Fruit fly (Drosophila melanogaster): ENCODE results near the gene CG10864.

The CG10864 gene

DNA sequence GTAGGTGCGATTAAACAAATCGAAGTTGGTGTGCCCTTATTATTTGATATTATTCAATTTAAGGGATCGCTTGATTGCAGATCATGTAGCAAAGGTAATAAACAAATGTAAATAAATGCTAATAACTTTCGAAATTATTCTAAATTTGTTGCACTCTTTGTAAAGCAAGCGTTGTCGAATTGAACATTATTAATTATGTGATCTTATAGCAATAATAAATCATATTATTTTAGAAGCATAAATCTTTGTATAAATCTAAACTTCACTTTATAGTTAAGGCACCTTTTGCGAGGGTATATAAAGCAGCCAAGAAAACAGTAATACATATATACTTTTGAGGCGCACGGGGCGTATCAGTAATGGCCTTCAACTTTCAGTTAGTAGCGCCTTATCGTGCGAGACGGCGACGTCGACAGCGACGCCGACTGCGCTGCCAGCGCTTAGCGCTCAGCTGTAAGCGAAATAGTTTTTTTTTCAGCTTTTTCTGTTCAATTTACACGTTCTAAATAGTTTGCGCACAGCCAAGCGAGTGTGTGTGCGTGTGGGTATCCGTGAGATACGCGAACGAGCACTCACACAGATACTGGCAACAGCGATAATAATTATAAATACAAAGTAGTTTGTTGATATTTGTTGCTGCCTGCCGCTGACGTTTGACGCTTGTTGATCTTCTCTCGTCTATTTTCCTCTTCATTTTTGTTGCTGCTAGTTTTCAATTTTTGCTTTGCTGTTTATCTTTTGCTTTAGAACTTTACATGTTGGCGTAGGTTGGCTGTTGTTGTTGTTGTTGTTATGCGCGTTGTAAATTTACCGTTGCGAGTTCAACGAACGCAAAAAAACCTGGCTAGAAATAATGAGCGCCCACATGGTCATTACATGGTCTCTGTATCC is 27.6 kb upstream of the CG10864 start (continued):
- no peak for TF ChIP-seq H15 (GFP tag; IDR thresholded peaks at IDR 0.05)
- TF ChIP-seq CG2875 (GFP tag; optimal IDR thresholded peaks at IDR 0.05), result peak; percentile 68
- peak; percentile 68 for TF ChIP-seq Fer3 (tag; optimal IDR thresholded peaks at IDR 0.05)
- TF ChIP-seq CG34376 (GFP tag; optimal IDR thresholded peaks at IDR 0.05), result peak; percentile 77
- no peak for TF ChIP-seq hkb (optimal IDR thresholded peaks at IDR 0.05)
- peak; percentile 60 for TF ChIP-seq hkb (GFP tag; IDR thresholded peaks at IDR 0.05)
- peak; percentile 39 for TF ChIP-seq CG32532 (GFP tag; IDR thresholded peaks at IDR 0.05)
- TF ChIP-seq esg (GFP tag; conservative IDR thresholded peaks at IDR 0.05), result peak; percentile 22; the same call in 1 of the 2 replicates
- TF ChIP-seq lab (GFP tag; optimal IDR thresholded peaks at IDR 0.05), result peak; percentile 74
- TF ChIP-seq E2f2 (GFP tag; IDR thresholded peaks at IDR 0.05), result peak; percentile 19; the same call in 1 of the 2 replicates
- 0 out of 2 replicates have a peak, but pooled peaks have one; percentile 35 for TF ChIP-seq CG31441 (GFP tag; IDR thresholded peaks at IDR 0.05)
- peak; percentile 44 for TF ChIP-seq Xbp1 (GFP tag; optimal IDR thresholded peaks at IDR 0.05)
- peak; percentile 39 for TF ChIP-seq NfI (GFP tag; optimal IDR thresholded peaks at IDR 0.05)
- peak; percentile 43 for TF ChIP-seq CG3838 (GFP tag; optimal IDR thresholded peaks at IDR 0.05)
- TF ChIP-seq dan (GFP tag; IDR thresholded peaks at IDR 0.05), result no peak
- peak; percentile 5 for TF ChIP-seq emc (GFP tag; optimal IDR thresholded peaks at IDR 0.05)
- no peak for TF ChIP-seq CG17912 (GFP tag; optimal IDR thresholded peaks at IDR 0.05)
- TF ChIP-seq nerfin-1 (tag; optimal IDR thresholded peaks at IDR 0.05), result no peak
- no peak for TF ChIP-seq knrl (GFP tag; IDR thresholded peaks at IDR 0.05; ENCODE audit: partially characterized antibody)
- peak; percentile 64 for TF ChIP-seq CG6813 (GFP tag; optimal IDR thresholded peaks at IDR 0.05)
- TF ChIP-seq CG14441 (GFP tag; IDR thresholded peaks at IDR 0.05), result peak; percentile 12; the same call in 1 of the 2 replicates
- peak; percentile 1 for TF ChIP-seq maf-S (GFP tag; optimal IDR thresholded peaks at IDR 0.05)
- TF ChIP-seq CG18476 (GFP tag; optimal IDR thresholded peaks at IDR 0.05), result peak; percentile 29
- peak; percentile 33 for TF ChIP-seq Sox102F (GFP tag; optimal IDR thresholded peaks at IDR 0.05)
- TF ChIP-seq Hsf (GFP tag; optimal IDR thresholded peaks at IDR 0.05), result peak; percentile 29
- no peak for TF ChIP-seq CG4730 (GFP tag; IDR thresholded peaks at IDR 0.05)
- TF ChIP-seq sqz (GFP tag; optimal IDR thresholded peaks at IDR 0.05), result peak; percentile 21
- TF ChIP-seq pan (optimal IDR thresholded peaks at IDR 0.05), result no peak
- TF ChIP-seq pan (GFP tag; optimal IDR thresholded peaks at IDR 0.05 in 1 of 2, IDR thresholded peaks at IDR 0.05 in 1 of 2), result peak in 1 of 2 experiments; percentile 29
- peak; percentile 40 for TF ChIP-seq Usf (GFP tag; optimal IDR thresholded peaks at IDR 0.05)
- peak; percentile 34 for TF ChIP-seq CG6765 (GFP tag; optimal IDR thresholded peaks at IDR 0.05)
- no peak for TF ChIP-seq sc (optimal IDR thresholded peaks at IDR 0.05)
- peak; percentile 43 for TF ChIP-seq sc (GFP tag; optimal IDR thresholded peaks at IDR 0.05)
- peak; percentile 77 for TF ChIP-seq caup (GFP tag; optimal IDR thresholded peaks at IDR 0.05; ENCODE audit: severe bottlenecking)
- TF ChIP-seq bcd (GFP tag; optimal IDR thresholded peaks at IDR 0.05), result peak; percentile 5
- TF ChIP-seq CG2678 (tag; optimal IDR thresholded peaks at IDR 0.05), result peak; percentile 81
- TF ChIP-seq ewg (GFP tag; optimal IDR thresholded peaks at IDR 0.05), result no peak
- TF ChIP-seq CG15514 (GFP tag; optimal IDR thresholded peaks at IDR 0.05), result peak; percentile 53
- peak; percentile 34 for TF ChIP-seq ERR (GFP tag; optimal IDR thresholded peaks at IDR 0.05)
- TF ChIP-seq CG12769 (tag; optimal IDR thresholded peaks at IDR 0.05), result peak; percentile 55
- TF ChIP-seq Scr (GFP tag; IDR thresholded peaks at IDR 0.05; ENCODE audit: partially characterized antibody), result no peak
- TF ChIP-seq usp (GFP tag; optimal IDR thresholded peaks at IDR 0.05), result no peak
- peak; percentile 12 for TF ChIP-seq Hand (GFP tag; optimal IDR thresholded peaks at IDR 0.05)
- no peak for TF ChIP-seq Nf-YC (tag; optimal IDR thresholded peaks at IDR 0.05)
- peak; percentile 78 for TF ChIP-seq CoRest (tag; optimal IDR thresholded peaks at IDR 0.05)
- TF ChIP-seq Lim3 (GFP tag; IDR thresholded peaks at IDR 0.05), result no peak
- peak; percentile 16; the same call in 1 of the 2 replicates for TF ChIP-seq onecut (GFP tag; IDR thresholded peaks at IDR 0.05)
- TF ChIP-seq prd (optimal IDR thresholded peaks at IDR 0.05), result no peak
- peak; percentile 27; the same call in 2 of the 3 replicates for TF ChIP-seq prd (GFP tag; IDR thresholded peaks at IDR 0.05)

All from whole organism, embryonic.